Fruit fly (Drosophila melanogaster): ENCODE data around the gene TfIIFalpha.

- TF ChIP-seq h (GFP tag; optimal IDR thresholded peaks at IDR 0.05): peak; percentile 19
- TF ChIP-seq dl (GFP tag; optimal IDR thresholded peaks at IDR 0.05; ENCODE audit: insufficient read depth in 1 of 2, partially characterized antibody in 2 of 2): no peak
Observed at dm6 chr3R:6400710-6401521, 20.6 kb downstream of the TfIIFalpha start.
